Worm (Caenorhabditis elegans) whole organism, late embryonic: ENCODE measurements around the gene sta-2.
A peak's percentile ranks its signal among the peaks of the same experiment; 100 is the strongest.

ENCODE experiments used
- F13H6.1 ChIP-seq: sonication (generic microtip); optimal IDR thresholded peaks from 2 replicates; lab custom pipeline; 2016; ENCODE audit warnings: missing genetic modification characterization, missing compliant biosample characterization
- T23F11.4 ChIP-seq: fragments of 200-800 bp; sonication (Bioruptor generic); optimal IDR thresholded peaks from 2 replicates; lab custom pipeline; 2018; ENCODE audit warnings: mild to moderate bottlenecking, missing genetic modification characterization, missing compliant biosample characterization
- Y22D7AL.16 ChIP-seq: sonication (generic microtip); optimal IDR thresholded peaks from 2 replicates; lab custom pipeline; 2016; ENCODE audit warnings: missing genetic modification characterization, missing compliant biosample characterization
- ahr-1 ChIP-seq: sonication (generic microtip); optimal IDR thresholded peaks from 2 replicates; lab custom pipeline; 2016; ENCODE audit warnings: missing genetic modification characterization, missing compliant biosample characterization
- ama-1 ChIP-seq: fragments of 150-350 bp; optimal IDR thresholded peaks from 2 replicates; lab custom pipeline; 2014
- ceh-14 ChIP-seq: sonication (generic microtip); optimal IDR thresholded peaks from 2 replicates; lab custom pipeline; 2016; ENCODE audit warnings: missing genotype, missing genetic modification characterization, missing compliant biosample characterization
- ceh-18 ChIP-seq: sonication (generic microtip); optimal IDR thresholded peaks from 2 replicates; lab custom pipeline; 2016; ENCODE audit warnings: missing genetic modification characterization, missing compliant biosample characterization
- ceh-19 ChIP-seq: fragments of 200-800 bp; sonication (Bioruptor generic); optimal IDR thresholded peaks from 2 replicates; lab custom pipeline; 2018; ENCODE audit warnings: mild to moderate bottlenecking, missing genetic modification characterization, missing compliant biosample characterization
- ceh-22 ChIP-seq: sonication (generic microtip); optimal IDR thresholded peaks from 2 replicates; lab custom pipeline; 2017; ENCODE audit warnings: missing biosample characterization, missing genetic modification characterization
- ceh-24 ChIP-seq: sonication (generic microtip); optimal IDR thresholded peaks from 2 replicates; lab custom pipeline; 2016; ENCODE audit warnings: mild to moderate bottlenecking, missing genetic modification characterization, missing compliant biosample characterization
- ceh-30 ChIP-seq: fragments of 150-350 bp; optimal IDR thresholded peaks from 2 replicates; lab custom pipeline; 2014; ENCODE audit warnings: missing biosample characterization, missing genetic modification characterization
- ceh-31 ChIP-seq: sonication (generic microtip); optimal IDR thresholded peaks from 2 replicates; lab custom pipeline; 2016; ENCODE audit warnings: missing genetic modification characterization, missing compliant biosample characterization
- ceh-34 ChIP-seq: sonication (generic microtip); optimal IDR thresholded peaks from 2 replicates; lab custom pipeline; 2016; ENCODE audit warnings: mild to moderate bottlenecking, missing genetic modification characterization, missing compliant biosample characterization
- ceh-45 ChIP-seq: fragments of 200-800 bp; sonication (Bioruptor generic); IDR thresholded peaks from 2 replicates; pipeline ENCODE4 v1.3.6; 2022; ENCODE audit warnings: missing genetic modification reagents, missing genetic modification characterization, missing compliant biosample characterization
- ceh-48 ChIP-seq: sonication (generic microtip); optimal IDR thresholded peaks from 2 replicates; lab custom pipeline; 2016; ENCODE audit warnings: missing genetic modification characterization, inconsistent platforms, missing compliant biosample characterization
- ceh-9 ChIP-seq: sonication (generic microtip); optimal IDR thresholded peaks from 2 replicates; lab custom pipeline; 2016; ENCODE audit warnings: mild to moderate bottlenecking, missing genetic modification characterization, inconsistent platforms, missing compliant biosample characterization
- che-1 ChIP-seq: sonication (generic microtip); optimal IDR thresholded peaks from 2 replicates; lab custom pipeline; 2016; ENCODE audit warnings: mild to moderate bottlenecking, missing genetic modification characterization, missing compliant biosample characterization
- elt-2 ChIP-seq: sonication (generic microtip); optimal IDR thresholded peaks from 2 replicates; lab custom pipeline; 2016; ENCODE audit warnings: missing genetic modification reagents, missing genetic modification characterization, missing compliant biosample characterization
- ets-4 ChIP-seq: sonication (generic microtip); optimal IDR thresholded peaks from 2 replicates; lab custom pipeline; 2016; ENCODE audit warnings: missing genetic modification characterization, missing compliant biosample characterization
- eyg-1 ChIP-seq: sonication (generic microtip); optimal IDR thresholded peaks from 2 replicates; lab custom pipeline; 2016; ENCODE audit warnings: missing genotype, missing genetic modification characterization, missing compliant biosample characterization
- fax-1 ChIP-seq: sonication (generic microtip); optimal IDR thresholded peaks from 2 replicates; lab custom pipeline; 2016; ENCODE audit warnings: missing genotype, missing genetic modification characterization, missing compliant biosample characterization
- nfya-1 ChIP-seq: sonication (generic microtip); optimal IDR thresholded peaks from 2 replicates; lab custom pipeline; 2017; ENCODE audit warnings: missing genetic modification characterization, mild to moderate bottlenecking, missing compliant biosample characterization, antibody characterized with exemption, moderate library complexity
- nhr-11 ChIP-seq: fragments of 150-350 bp; optimal IDR thresholded peaks from 2 replicates; lab custom pipeline; 2014; ENCODE audit warnings: missing biosample characterization, missing genetic modification characterization
- nhr-232 ChIP-seq: sonication (generic microtip); optimal IDR thresholded peaks from 2 replicates; lab custom pipeline; 2016; ENCODE audit warnings: missing genetic modification characterization, missing compliant biosample characterization
- odd-2 ChIP-seq: sonication (generic microtip); optimal IDR thresholded peaks from 2 replicates; lab custom pipeline; 2017; ENCODE audit warnings: antibody characterized with exemption, mild to moderate bottlenecking, missing genetic modification characterization, missing compliant biosample characterization
- pag-3 ChIP-seq: sonication (generic microtip); optimal IDR thresholded peaks from 2 replicates; lab custom pipeline; 2016; ENCODE audit warnings: missing compliant biosample characterization, missing genetic modification characterization, borderline replicate concordance
- pat-9 ChIP-seq: fragments of 200-800 bp; sonication (Bioruptor generic); optimal IDR thresholded peaks from 2 replicates; lab custom pipeline; 2018; ENCODE audit warnings: mild to moderate bottlenecking, missing genetic modification characterization, moderate library complexity, missing compliant biosample characterization
- pros-1 ChIP-seq: fragments of 150-350 bp; optimal IDR thresholded peaks from 2 replicates; lab custom pipeline; 2014; ENCODE audit warnings: missing biosample characterization, missing genetic modification reagents, missing genetic modification characterization
- ref-2 ChIP-seq: sonication (generic microtip); optimal IDR thresholded peaks from 2 replicates; lab custom pipeline; 2016; ENCODE audit warnings: missing genetic modification characterization, missing compliant biosample characterization
- rnt-1 ChIP-seq: sonication (generic microtip); optimal IDR thresholded peaks from 2 replicates; lab custom pipeline; 2016; ENCODE audit warnings: missing genetic modification characterization, missing compliant biosample characterization
- sdc-2 ChIP-seq: sonication (generic microtip); optimal IDR thresholded peaks from 2 replicates; lab custom pipeline; 2016; ENCODE audit warnings: missing genotype, missing genetic modification characterization, missing compliant biosample characterization
- sox-2 ChIP-seq: fragments of 200-800 bp; sonication (Bioruptor generic); IDR thresholded peaks from 2 replicates; pipeline ENCODE4 v1.3.6; 2022; ENCODE audit warnings: missing genetic modification reagents, missing genetic modification characterization, missing compliant biosample characterization
- sox-4 ChIP-seq: sonication (generic microtip); optimal IDR thresholded peaks from 2 replicates; lab custom pipeline; 2017; ENCODE audit warnings: mild to moderate bottlenecking, missing genetic modification characterization, inconsistent platforms, missing compliant biosample characterization
- syd-9 ChIP-seq: sonication (generic microtip); optimal IDR thresholded peaks from 2 replicates; lab custom pipeline; 2016; ENCODE audit warnings: mild to moderate bottlenecking, missing genetic modification characterization, moderate library complexity, missing compliant biosample characterization
- tbx-2 ChIP-seq: sonication (generic microtip); optimal IDR thresholded peaks from 2 replicates; lab custom pipeline; 2016; ENCODE audit warnings: missing genetic modification characterization, missing compliant biosample characterization
- tbx-7 ChIP-seq: sonication (generic microtip); optimal IDR thresholded peaks from 2 replicates; lab custom pipeline; 2016; ENCODE audit warnings: missing genotype, missing genetic modification characterization, missing compliant biosample characterization
- ttx-3 ChIP-seq: sonication (generic microtip); optimal IDR thresholded peaks from 2 replicates; lab custom pipeline; 2016; ENCODE audit warnings: missing genetic modification reagents, missing genetic modification characterization, missing compliant biosample characterization
- unc-3 ChIP-seq, 2 experiments: fragments of 200-800 bp in 1 of 2; sonication (Bioruptor generic) in 1 of 2; sonication (generic microtip) in 1 of 2; conservative IDR thresholded peaks in 1 of 2; optimal IDR thresholded peaks in 1 of 2; 2 replicates each; pipeline versions ENCODE4 v1.3.6 to Lab custom; 2016 to 2022; ENCODE audit warnings: missing compliant biosample characterization in 2 of 2, missing genetic modification characterization in 2 of 2, missing genetic modification reagents in 1 of 2
- unc-42 ChIP-seq: sonication (generic microtip); optimal IDR thresholded peaks from 2 replicates; lab custom pipeline; 2016; ENCODE audit warnings: missing genotype, missing genetic modification characterization, missing compliant biosample characterization
- unc-55 ChIP-seq: sonication (generic microtip); optimal IDR thresholded peaks from 2 replicates; lab custom pipeline; 2017; ENCODE audit warnings: missing biosample characterization, missing genetic modification reagents, missing genetic modification characterization
- unc-86 ChIP-seq: sonication (generic microtip); optimal IDR thresholded peaks from 2 replicates; lab custom pipeline; 2016; ENCODE audit warnings: missing genetic modification characterization, missing compliant biosample characterization
- zip-5 ChIP-seq: sonication (generic microtip); optimal IDR thresholded peaks from 2 replicates; lab custom pipeline; 2016; ENCODE audit warnings: missing genetic modification characterization, missing compliant biosample characterization
- ztf-16 ChIP-seq: sonication (generic microtip); optimal IDR thresholded peaks from 2 replicates; lab custom pipeline; 2017; ENCODE audit warnings: missing genetic modification characterization, missing compliant biosample characterization

sta-2 gene

ce11 chrV:9740858-9741257, at the start of gene sta-2:
TSS of gene sta-2 (plus strand) at chrV:9741206.
- TF ChIP-seq F13H6.1 (tag; lab: Kevin White, UChicago), result no peak
- no peak for TF ChIP-seq zip-5 (tag; lab: Kevin White, UChicago)
- TF ChIP-seq T23F11.4 (GFP tag; lab: Kevin White, UChicago), result no peak
- TF ChIP-seq Y22D7AL.16, result no peak
- TF ChIP-seq ceh-24, result no peak
- TF ChIP-seq unc-42 (tag; lab: Kevin White, UChicago), result no peak
- TF ChIP-seq elt-2, result no peak
- TF ChIP-seq unc-55 (GFP tag; lab: Kevin White, UChicago), result no peak
- no peak for TF ChIP-seq ama-1 (lab: Kevin White, UChicago)
- no peak for TF ChIP-seq eyg-1
- TF ChIP-seq ceh-30, result no peak
- TF ChIP-seq ceh-14, result no peak
- no peak for TF ChIP-seq ahr-1 (tag; lab: Kevin White, UChicago)
- TF ChIP-seq ceh-22 (tag; lab: Kevin White, UChicago), result no peak
- no peak for TF ChIP-seq nhr-232 (tag; lab: Kevin White, UChicago)
- no peak for TF ChIP-seq fax-1 (tag; lab: Kevin White, UChicago)

- no peak for TF ChIP-seq ztf-16 (tag; lab: Kevin White, UChicago)
- no peak for TF ChIP-seq tbx-7
- TF ChIP-seq ceh-31 (tag; lab: Kevin White, UChicago), result peak; percentile 84
- no peak for TF ChIP-seq ceh-9 (tag; lab: Kevin White, UChicago)
- no peak for TF ChIP-seq ceh-19
- TF ChIP-seq sox-4 (tag; lab: Kevin White, UChicago), result peak; percentile 17
- no peak for TF ChIP-seq unc-86
- TF ChIP-seq rnt-1 (tag; lab: Kevin White, UChicago), result peak; percentile 21
- TF ChIP-seq elt-2, result peak; percentile 6
- peak; percentile 83 for TF ChIP-seq pros-1 (tag; lab: Kevin White, UChicago)
- TF ChIP-seq zip-5 (tag; lab: Kevin White, UChicago), result no peak
- TF ChIP-seq ceh-45 (GFP tag; lab: Robert Waterston, UW), result no peak
- peak; percentile 18 for TF ChIP-seq F13H6.1 (tag; lab: Kevin White, UChicago)
- TF ChIP-seq ref-2 (tag; lab: Kevin White, UChicago), result peak; percentile 22
- TF ChIP-seq che-1 (tag; lab: Kevin White, UChicago), result peak; percentile 39
- TF ChIP-seq nhr-11 (tag; lab: Kevin White, UChicago), result no peak
- TF ChIP-seq odd-2 (tag; lab: Kevin White, UChicago), result no peak
- TF ChIP-seq nfya-1 (tag; lab: Kevin White, UChicago), result peak; percentile 84
- no peak for TF ChIP-seq ceh-22 (tag; lab: Kevin White, UChicago)
- TF ChIP-seq ets-4 (tag; lab: Kevin White, UChicago), result peak; percentile 11
- TF ChIP-seq pat-9 (tag; lab: Kevin White, UChicago), result no peak
- peak; percentile 53 for TF ChIP-seq ceh-34
- no peak for TF ChIP-seq sox-2
- peak; percentile 82 for TF ChIP-seq ceh-18 (tag; lab: Kevin White, UChicago)
- TF ChIP-seq unc-42 (tag; lab: Kevin White, UChicago), result peak; percentile 15
- peak; percentile 11 for TF ChIP-seq ceh-48 (tag; lab: Kevin White, UChicago)
- no peak for TF ChIP-seq ttx-3 (tag; lab: Kevin White, UChicago)
- TF ChIP-seq pag-3 (tag; lab: Kevin White, UChicago), result no peak
- peak; percentile 80 for TF ChIP-seq tbx-2 (tag; lab: Kevin White, UChicago)
- TF ChIP-seq ceh-14, result peak; percentile 32
Observed at ce11 chrV:9692109-9692581, 48.9 kb upstream of the sta-2 start, which contains the start of gene ztf-9. TSS of gene ztf-9 (minus strand) at chrV:9692159.

- no peak for TF ChIP-seq syd-9 (tag; lab: Kevin White, UChicago)
- no peak for TF ChIP-seq sdc-2
- no peak for TF ChIP-seq nhr-232 (tag; lab: Kevin White, UChicago)
- TF ChIP-seq ceh-48 (tag; lab: Kevin White, UChicago), result no peak
- no peak for TF ChIP-seq unc-3 (GFP tag; conservative IDR thresholded peaks at IDR 0.05; lab: Robert Waterston, UW)
- no peak for TF ChIP-seq unc-3 (tag; optimal IDR thresholded peaks at IDR 0.05; lab: Kevin White, UChicago)
Observed at ce11 chrV:9692649-9693112, 48.3 kb upstream of the sta-2 start, which contains the start of gene ZK287.7. TSS of gene ZK287.7 (plus strand) at chrV:9693062.
